Worm (Caenorhabditis elegans): Measurements from ENCODE around the gene F13A7.1.

- TF ChIP-seq pes-1 (GFP tag; IDR thresholded peaks at IDR 0.05) (no peak), ama-1 (optimal IDR thresholded peaks at IDR 0.05) (no peak), tbx-11 (GFP tag; IDR thresholded peaks at IDR 0.05) (no peak), flt-1 (GFP tag; IDR thresholded peaks at IDR 0.05) (no peak), hmg-4 (GFP tag; optimal IDR thresholded peaks at IDR 0.05) (no peak), ets-7 (tag; optimal IDR thresholded peaks at IDR 0.05) (no peak), B0310.2 (tag; optimal IDR thresholded peaks at IDR 0.05) (no peak), F13C5.2 (tag; optimal IDR thresholded peaks at IDR 0.05) (no peak), aly-1 (tag; optimal IDR thresholded peaks at IDR 0.05) (no peak), ceh-13 (GFP tag; optimal IDR thresholded peaks at IDR 0.05) (no peak), scrt-1 (GFP tag; IDR thresholded peaks at IDR 0.05) (no peak)
Observed at ce11 chrV:16405366-16405765, 27.6 kb upstream of the F13A7.1 start.

Data from whole organism, early embryonic.